Fruit fly (Drosophila melanogaster) whole organism, embryonic: ENCODE results near the gene Kr-h1.

ENCODE experiments used
- Adf1 ChIP-seq: fragments of 200-800 bp; sonication (Bioruptor generic); IDR thresholded peaks from 2 replicates; pipeline ENCODE4 v1.3.6; 2022; ENCODE audit warnings: missing biosample characterization, missing genetic modification characterization
- Blimp-1 ChIP-seq: fragments of 200-800 bp; sonication (Bioruptor generic); optimal IDR thresholded peaks from 3 replicates; lab custom pipeline; 2018; ENCODE audit warnings: missing biosample characterization, missing genetic modification characterization, mild to moderate bottlenecking, moderate library complexity, missing genetic modification reagents
- Bteb2 ChIP-seq: fragments of 200-800 bp; sonication (Bioruptor generic); optimal IDR thresholded peaks from 2 replicates; lab custom pipeline; 2016; ENCODE audit warnings: missing biosample characterization, missing genetic modification characterization
- CG10267 ChIP-seq: fragments of 200-800 bp; sonication (Bioruptor generic); optimal IDR thresholded peaks from 2 replicates; lab custom pipeline; 2018; ENCODE audit warnings: missing biosample characterization, mild to moderate bottlenecking, missing genetic modification characterization, moderate library complexity
- CG10543 ChIP-seq: fragments of 200-800 bp; sonication (Bioruptor generic); optimal IDR thresholded peaks from 3 replicates; lab custom pipeline; 2017; ENCODE audit warnings: missing biosample characterization, mild to moderate bottlenecking, missing genetic modification characterization, moderate library complexity
- CG13287 ChIP-seq: fragments of 200-800 bp; sonication (Bioruptor generic); IDR thresholded peaks from 2 replicates; pipeline ENCODE4 v1.3.6; 2022; ENCODE audit warnings: missing biosample characterization, missing genetic modification characterization; ENCODE audit not compliant: partially characterized antibody
- CG14014 ChIP-seq: fragments of 200-800 bp; sonication (Bioruptor generic); IDR thresholded peaks from 2 replicates; pipeline ENCODE4 v1.3.6; 2022; ENCODE audit warnings: missing biosample characterization, missing genetic modification characterization
- CG15073 ChIP-seq: fragments of 200-800 bp; sonication (Bioruptor generic); optimal IDR thresholded peaks from 2 replicates; lab custom pipeline; 2016; ENCODE audit warnings: missing biosample characterization, missing genetic modification characterization
- CG2678 ChIP-seq: fragments of 200-800 bp; sonication (Bioruptor generic); optimal IDR thresholded peaks from 3 replicates; lab custom pipeline; 2019; ENCODE audit warnings: missing biosample characterization, mild to moderate bottlenecking, missing genetic modification characterization, moderate library complexity
- CG30403 ChIP-seq: fragments of 200-800 bp; sonication (Bioruptor generic); optimal IDR thresholded peaks from 3 replicates; lab custom pipeline; 2016; ENCODE audit warnings: missing biosample characterization, missing genetic modification characterization
- CG3726 ChIP-seq: fragments of 200-800 bp; sonication (Bioruptor generic); IDR thresholded peaks from 3 replicates; pipeline ENCODE4, ENCODE4 v1.3.6; 2022; ENCODE audit warnings: missing biosample characterization, missing genetic modification characterization
- CG3847 ChIP-seq: fragments of 200-800 bp; sonication (Bioruptor generic); IDR thresholded peaks from 2 replicates; pipeline ENCODE4 v1.3.6; 2022; ENCODE audit warnings: missing biosample characterization, missing genetic modification characterization
- CG3995 ChIP-seq: fragments of 200-800 bp; sonication (Bioruptor generic); optimal IDR thresholded peaks from 3 replicates; lab custom pipeline; 2016; ENCODE audit warnings: missing biosample characterization, missing genetic modification characterization
- CG43689 ChIP-seq: fragments of 200-800 bp; sonication (Bioruptor generic); IDR thresholded peaks from 2 replicates; pipeline ENCODE4 v1.3.6; 2022; ENCODE audit warnings: missing biosample characterization, missing genetic modification characterization
- CG4424 ChIP-seq: fragments of 200-800 bp; sonication (Bioruptor generic); optimal IDR thresholded peaks from 3 replicates; lab custom pipeline; 2016; ENCODE audit warnings: missing biosample characterization, missing genetic modification characterization
- CG5245 ChIP-seq: fragments of 200-800 bp; sonication (Bioruptor generic); optimal IDR thresholded peaks from 3 replicates; lab custom pipeline; 2016; ENCODE audit warnings: missing biosample characterization, missing genetic modification characterization
- CG6175 ChIP-seq: fragments of 200-800 bp; sonication (Bioruptor generic); IDR thresholded peaks from 3 replicates; pipeline ENCODE4 v1.3.6; 2022; ENCODE audit warnings: missing biosample characterization, missing genetic modification characterization
- CG8089 ChIP-seq: fragments of 200-800 bp; sonication (Bioruptor generic); optimal IDR thresholded peaks from 3 replicates; lab custom pipeline; 2016; ENCODE audit warnings: missing biosample characterization, missing genetic modification characterization
- CG8281 ChIP-seq: fragments of 200-800 bp; sonication (Bioruptor generic); optimal IDR thresholded peaks from 2 replicates; lab custom pipeline; 2018; ENCODE audit warnings: missing biosample characterization, mild to moderate bottlenecking, missing genetic modification characterization, moderate library complexity
- CHES-1-like ChIP-seq: fragments of 200-800 bp; sonication (Bioruptor generic); optimal IDR thresholded peaks from 2 replicates; lab custom pipeline; 2016; ENCODE audit warnings: missing biosample characterization, missing genetic modification characterization
- Camta ChIP-seq: fragments of 200-800 bp; sonication (Bioruptor generic); optimal IDR thresholded peaks from 2 replicates; lab custom pipeline; 2016; ENCODE audit warnings: missing biosample characterization, missing genetic modification characterization
- Elba2 ChIP-seq: fragments of 200-800 bp; sonication (Bioruptor generic); optimal IDR thresholded peaks from 3 replicates; lab custom pipeline; 2016; ENCODE audit warnings: missing biosample characterization, missing genetic modification characterization
- Fer3 ChIP-seq: fragments of 200-800 bp; sonication (Bioruptor generic); optimal IDR thresholded peaks from 2 replicates; lab custom pipeline; 2018; ENCODE audit warnings: missing biosample characterization, mild to moderate bottlenecking, missing genetic modification characterization, moderate library complexity
- GATAe ChIP-seq: fragments of 200-800 bp; sonication (Bioruptor generic); conservative IDR thresholded peaks from 2 replicates; pipeline ENCODE4 v1.3.6; 2022; ENCODE audit warnings: missing biosample characterization, missing genetic modification characterization
- HLH54F ChIP-seq: fragments of 200-800 bp; sonication (Bioruptor generic); optimal IDR thresholded peaks from 3 replicates; lab custom pipeline; 2016; ENCODE audit warnings: missing biosample characterization, missing genetic modification characterization
- Hr78 ChIP-seq, 2 experiments: fragments of 200-800 bp in 1 of 2; fragments of >200 bp in 1 of 2; sonication (Bioruptor generic) in 1 of 2; optimal IDR thresholded peaks; 2 replicates each; lab custom pipeline; 2017 to 2019; ENCODE audit warnings: missing biosample characterization in 2 of 2, missing genetic modification characterization in 2 of 2, mild to moderate bottlenecking in 1 of 2, moderate library complexity in 1 of 2
- Jarid2 ChIP-seq: fragments of 200-800 bp; sonication (Bioruptor generic); optimal IDR thresholded peaks from 3 replicates; lab custom pipeline; 2017; ENCODE audit warnings: mild to moderate bottlenecking, missing biosample characterization, missing genetic modification reagents, missing genetic modification characterization
- Max ChIP-seq: fragments of 200-800 bp; sonication (Bioruptor generic); optimal IDR thresholded peaks from 2 replicates; lab custom pipeline; 2016; ENCODE audit warnings: missing biosample characterization, mild to moderate bottlenecking, missing genetic modification characterization
- Nf-YA ChIP-seq: fragments of 200-800 bp; sonication (Bioruptor generic); IDR thresholded peaks from 2 replicates; pipeline ENCODE4 v1.3.6; 2022; ENCODE audit warnings: missing biosample characterization, missing genetic modification characterization
- Scr ChIP-seq: fragments of 200-800 bp; sonication (Bioruptor generic); IDR thresholded peaks from 2 replicates; pipeline ENCODE4 v1.3.6; 2022; ENCODE audit warnings: missing biosample characterization, missing genetic modification characterization; ENCODE audit not compliant: partially characterized antibody
- Sin3A ChIP-seq: fragments of >200 bp; optimal IDR thresholded peaks from 2 replicates; lab custom pipeline; 2018
- Sox100B ChIP-seq: fragments of 200-800 bp; sonication (Bioruptor generic); optimal IDR thresholded peaks from 3 replicates; lab custom pipeline; 2018; ENCODE audit warnings: missing biosample characterization, mild to moderate bottlenecking, missing genetic modification characterization
- Stat92E ChIP-seq, 3 experiments: fragments of >200 bp in 2 of 3; fragments of 200-800 bp in 1 of 3; sonication (Bioruptor generic) in 1 of 3; optimal IDR thresholded peaks; 2 replicates each; lab custom pipeline; 2017 to 2019; ENCODE audit warnings: missing biosample characterization in 3 of 3, missing genetic modification characterization in 3 of 3, mild to moderate bottlenecking in 1 of 3, moderate library complexity in 1 of 3
- Xbp1 ChIP-seq: fragments of 200-800 bp; sonication (Bioruptor generic); optimal IDR thresholded peaks from 3 replicates; lab custom pipeline; 2016; ENCODE audit warnings: missing biosample characterization, mild to moderate bottlenecking, missing genetic modification characterization
- aop ChIP-seq: fragments of 200-800 bp; sonication (Bioruptor generic); IDR thresholded peaks from 2 replicates; pipeline ENCODE4 v1.3.6; 2022; ENCODE audit warnings: missing biosample characterization, missing genetic modification characterization
- bcd ChIP-seq: fragments of 200-800 bp; sonication (Bioruptor generic); optimal IDR thresholded peaks from 2 replicates; lab custom pipeline; 2017; ENCODE audit warnings: missing biosample characterization, mild to moderate bottlenecking, missing genetic modification characterization
- dati ChIP-seq: fragments of 200-800 bp; sonication (Bioruptor generic); IDR thresholded peaks from 2 replicates; pipeline ENCODE4 v1.3.6; 2022; ENCODE audit warnings: missing biosample characterization, missing genetic modification characterization
- disco-r ChIP-seq: fragments of 200-800 bp; sonication (Bioruptor generic); optimal IDR thresholded peaks from 2 replicates; lab custom pipeline; 2016; ENCODE audit warnings: missing biosample characterization, missing genetic modification characterization
- fd64A ChIP-seq: fragments of 200-800 bp; sonication (Bioruptor generic); optimal IDR thresholded peaks from 3 replicates; lab custom pipeline; 2018; ENCODE audit warnings: missing biosample characterization, mild to moderate bottlenecking, missing genetic modification characterization
- gcm ChIP-seq: fragments of 200-800 bp; sonication (Bioruptor generic); optimal IDR thresholded peaks from 2 replicates; lab custom pipeline; 2019; ENCODE audit warnings: missing biosample characterization, mild to moderate bottlenecking, missing genetic modification characterization, moderate library complexity
- grau ChIP-seq: fragments of 200-800 bp; optimal IDR thresholded peaks from 3 replicates; lab custom pipeline; 2019; ENCODE audit warnings: missing biosample characterization, mild to moderate bottlenecking, missing genetic modification characterization, moderate library complexity
- grn ChIP-seq: fragments of 200-800 bp; sonication (Bioruptor generic); optimal IDR thresholded peaks from 3 replicates; lab custom pipeline; 2017; ENCODE audit warnings: missing biosample characterization, missing genetic modification characterization
- knrl ChIP-seq: fragments of 200-800 bp; sonication (Bioruptor generic); IDR thresholded peaks from 3 replicates; pipeline ENCODE4 v1.3.6; 2022; ENCODE audit warnings: missing biosample characterization, missing genetic modification characterization; ENCODE audit not compliant: partially characterized antibody
- lbe ChIP-seq: fragments of 200-800 bp; sonication (Bioruptor generic); optimal IDR thresholded peaks from 2 replicates; lab custom pipeline; 2016; ENCODE audit warnings: missing biosample characterization, mild to moderate bottlenecking, missing genetic modification characterization
- p53 ChIP-seq: fragments of 200-800 bp; sonication (Bioruptor generic); optimal IDR thresholded peaks from 2 replicates; lab custom pipeline; 2016; ENCODE audit warnings: missing biosample characterization, missing genetic modification characterization
- pfk ChIP-seq: fragments of 200-800 bp; sonication (Bioruptor generic); optimal IDR thresholded peaks from 2 replicates; lab custom pipeline; 2018; ENCODE audit warnings: missing biosample characterization, mild to moderate bottlenecking, missing genetic modification characterization, moderate library complexity
- psq ChIP-seq: fragments of 200-800 bp; sonication (Bioruptor generic); optimal IDR thresholded peaks from 2 replicates; lab custom pipeline; 2017; ENCODE audit warnings: missing biosample characterization, missing genetic modification characterization
- sima ChIP-seq: fragments of 200-800 bp; sonication (Bioruptor generic); optimal IDR thresholded peaks from 2 replicates; lab custom pipeline; 2016; ENCODE audit warnings: missing biosample characterization, missing genetic modification characterization
- slbo ChIP-seq: fragments of 200-800 bp; sonication (Bioruptor generic); IDR thresholded peaks from 2 replicates; pipeline ENCODE4 v1.3.6; 2022; ENCODE audit warnings: missing biosample characterization, missing genetic modification characterization
- slou ChIP-seq: fragments of 200-800 bp; sonication (Bioruptor generic); optimal IDR thresholded peaks from 3 replicates; lab custom pipeline; 2016; ENCODE audit warnings: missing biosample characterization, missing genetic modification characterization
- sug ChIP-seq: fragments of 200-800 bp; optimal IDR thresholded peaks from 2 replicates; lab custom pipeline; 2019; ENCODE audit warnings: missing biosample characterization, mild to moderate bottlenecking, missing genetic modification characterization, moderate library complexity
- wdn ChIP-seq: fragments of 200-800 bp; sonication (Bioruptor generic); IDR thresholded peaks from 2 replicates; pipeline ENCODE4 v1.3.6; 2022; ENCODE audit warnings: missing biosample characterization, missing genetic modification characterization

Gene Kr-h1

DNA sequence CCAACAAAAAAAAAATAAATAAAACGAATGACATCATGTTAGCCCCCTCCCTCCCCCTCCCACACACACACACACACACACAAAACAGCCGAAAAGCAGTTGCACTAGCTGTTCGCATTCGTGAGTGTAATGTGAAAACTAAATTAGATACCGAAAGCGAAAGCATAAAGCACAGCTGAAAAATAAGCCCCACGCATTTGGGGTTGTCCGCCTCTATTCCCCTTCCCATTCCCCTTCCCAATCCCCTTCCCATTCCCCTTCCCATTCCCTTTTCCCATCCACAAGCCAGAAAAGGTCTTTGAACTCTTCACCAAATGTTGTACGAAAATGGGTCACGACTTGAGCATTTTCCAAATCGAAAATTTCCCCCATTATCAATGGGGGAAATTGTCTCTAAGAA, 7.1 kb upstream of the Kr-h1 start (continued):
- TF ChIP-seq lbe (no peak), grn (no peak), Scr (GFP tag; lab: Robert Waterston, UW) (0 out of 2 replicates have a peak, but pooled peaks have one; percentile 28), psq (GFP tag; lab: Kevin White, UChicago) (no peak), CG5245 (no peak), HLH54F (GFP tag; lab: Kevin White, UChicago) (no peak), dati (GFP tag; lab: Robert Waterston, UW) (no peak), slbo (GFP tag; lab: Robert Waterston, UW) (no peak), CG10267 (tag; lab: Kevin White, UChicago) (no peak), CG4424 (GFP tag; lab: Kevin White, UChicago) (no peak), Fer3 (tag; lab: Kevin White, UChicago) (no peak), aop (GFP tag; lab: Robert Waterston, UW) (no peak), Jarid2 (no peak), sima (GFP tag; lab: Kevin White, UChicago) (no peak), Max (GFP tag; lab: Kevin White, UChicago) (no peak), CG8089 (GFP tag; lab: Kevin White, UChicago) (no peak), sug (tag; lab: Kevin White, UChicago) (no peak), knrl (GFP tag; lab: Robert Waterston, UW) (no peak), CG13287 (GFP tag; lab: Robert Waterston, UW) (no peak), CHES-1-like (GFP tag; lab: Kevin White, UChicago) (no peak), Nf-YA (no peak), Hr78 (GFP tag; optimal IDR thresholded peaks at IDR 0.05; lab: Kevin White, UChicago) (peak in 1 of 2 experiments; percentile 19), CG2678 (tag; lab: Kevin White, UChicago) (no peak), wdn (GFP tag; lab: Robert Waterston, UW) (no peak), slou (no peak), bcd (GFP tag; lab: Kevin White, UChicago) (no peak), CG15073 (GFP tag; lab: Kevin White, UChicago) (no peak), Blimp-1 (GFP tag; lab: Kevin White, UChicago) (peak; percentile 98), Adf1 (no peak), GATAe (GFP tag; lab: Robert Waterston, UW) (no peak), CG3726 (GFP tag; lab: Robert Waterston, UW) (no peak), Stat92E (GFP tag; optimal IDR thresholded peaks at IDR 0.05; lab: Kevin White, UChicago) (no peak), gcm (GFP tag; lab: Kevin White, UChicago) (no peak), fd64A (GFP tag; lab: Kevin White, UChicago) (peak; percentile 2), CG3847 (GFP tag; lab: Robert Waterston, UW) (no peak), Sin3A (lab: Kevin White, UChicago) (no peak), CG10543 (GFP tag; lab: Kevin White, UChicago) (peak; percentile 41), CG30403 (GFP tag; lab: Kevin White, UChicago) (no peak), CG14014 (GFP tag; lab: Robert Waterston, UW) (no peak), Camta (no peak), CG8281 (tag; lab: Kevin White, UChicago) (no peak), Xbp1 (GFP tag; lab: Kevin White, UChicago) (no peak), CG6175 (GFP tag; lab: Robert Waterston, UW) (no peak), Sox100B (GFP tag; lab: Kevin White, UChicago) (no peak), disco-r (GFP tag; lab: Kevin White, UChicago) (no peak), Elba2 (GFP tag; lab: Kevin White, UChicago) (no peak), Bteb2 (GFP tag; lab: Kevin White, UChicago) (no peak), p53 (GFP tag; lab: Kevin White, UChicago) (no peak), grau (no peak), CG3995 (GFP tag; lab: Kevin White, UChicago) (no peak), CG43689 (GFP tag; lab: Robert Waterston, UW) (no peak), pfk (no peak)
